Fruit fly (Drosophila melanogaster): Measurements from ENCODE around the gene CG42718.

The CG42718 gene

DNA sequence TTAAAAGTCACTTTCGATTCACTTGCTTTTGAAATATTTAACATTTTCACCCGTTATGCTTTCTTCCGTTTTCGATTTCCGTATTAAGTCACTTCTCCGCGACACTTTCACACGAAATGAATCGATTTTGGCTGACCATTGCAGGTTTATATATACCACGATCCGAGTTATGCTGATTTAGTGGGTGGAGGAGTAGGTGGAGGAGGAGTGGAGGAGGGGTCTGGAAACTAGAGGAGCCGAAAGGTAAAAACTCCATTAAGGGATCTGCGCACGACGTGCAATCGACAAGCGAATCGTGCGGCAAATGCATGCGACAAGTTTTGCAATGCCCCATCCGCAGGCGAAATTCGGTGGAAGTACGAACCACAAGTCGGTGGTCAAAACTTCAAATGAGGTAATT, 30.2 kb downstream of the CG42718 start, which contains the start of gene CG13045:
CG13045 (minus strand) TSS at position 101 of the 400 bp plus-strand sequence.
- TF ChIP-seq Crg-1 (GFP tag; optimal IDR thresholded peaks at IDR 0.05) = no peak
- no peak for TF ChIP-seq CG11617 (GFP tag; optimal IDR thresholded peaks at IDR 0.05)
- no peak for TF ChIP-seq CG33017 (tag; optimal IDR thresholded peaks at IDR 0.05)
- no peak for TF ChIP-seq cic (GFP tag; optimal IDR thresholded peaks at IDR 0.05)
- no peak for TF ChIP-seq tj (GFP tag; optimal IDR thresholded peaks at IDR 0.05)
- no peak for TF ChIP-seq Clk (GFP tag; optimal IDR thresholded peaks at IDR 0.05)
- no peak for TF ChIP-seq CG7101 (tag; optimal IDR thresholded peaks at IDR 0.05)
- no peak for TF ChIP-seq CG14711 (tag; optimal IDR thresholded peaks at IDR 0.05)
- no peak for TF ChIP-seq cnc (optimal IDR thresholded peaks at IDR 0.05)
- no peak for TF ChIP-seq CG7045 (GFP tag; optimal IDR thresholded peaks at IDR 0.05)
- no peak for TF ChIP-seq CG12768 (GFP tag; optimal IDR thresholded peaks at IDR 0.05)
- TF ChIP-seq ovo (GFP tag; optimal IDR thresholded peaks at IDR 0.05) = no peak
- no peak for TF ChIP-seq Mnt (GFP tag; optimal IDR thresholded peaks at IDR 0.05)
- no peak for TF ChIP-seq bab1 (GFP tag; optimal IDR thresholded peaks at IDR 0.05)
- TF ChIP-seq Hr96 (GFP tag; optimal IDR thresholded peaks at IDR 0.05) = no peak
- TF ChIP-seq CG1620 (GFP tag; optimal IDR thresholded peaks at IDR 0.05) = no peak
- TF ChIP-seq toe (GFP tag; optimal IDR thresholded peaks at IDR 0.05) = no peak

DNA sequence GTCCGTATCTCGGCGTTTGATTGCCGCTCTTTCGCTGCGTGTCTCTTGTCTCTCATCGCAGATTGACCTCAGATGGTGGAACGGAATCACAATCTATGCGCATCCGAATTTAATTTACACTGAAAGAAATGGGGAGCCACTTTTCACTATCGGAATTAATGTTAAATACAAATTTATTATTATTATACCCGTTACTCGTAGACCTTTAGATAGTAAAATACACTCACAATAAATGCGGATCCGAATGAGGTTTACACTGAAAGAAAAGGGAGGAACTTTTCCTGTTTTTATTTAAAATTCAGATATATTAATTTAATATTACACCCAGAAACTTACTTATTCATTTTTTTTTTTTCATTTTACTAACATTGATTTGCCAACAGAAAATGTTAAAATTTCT, 32.0 kb downstream of the CG42718 start:
- no peak for TF ChIP-seq CG14711 (tag; optimal IDR thresholded peaks at IDR 0.05)
- TF ChIP-seq tj (GFP tag; optimal IDR thresholded peaks at IDR 0.05) = no peak
- TF ChIP-seq CG7045 (GFP tag; optimal IDR thresholded peaks at IDR 0.05) = no peak
- no peak for TF ChIP-seq CG12768 (GFP tag; optimal IDR thresholded peaks at IDR 0.05)
- no peak for TF ChIP-seq ovo (GFP tag; optimal IDR thresholded peaks at IDR 0.05)
- TF ChIP-seq cic (GFP tag; optimal IDR thresholded peaks at IDR 0.05) = no peak
- no peak for TF ChIP-seq CG5204 (GFP tag; optimal IDR thresholded peaks at IDR 0.05)
- no peak for TF ChIP-seq Crg-1 (GFP tag; optimal IDR thresholded peaks at IDR 0.05)
- no peak for TF ChIP-seq CG1620 (GFP tag; optimal IDR thresholded peaks at IDR 0.05)
- TF ChIP-seq bab1 (GFP tag; optimal IDR thresholded peaks at IDR 0.05) = no peak
- TF ChIP-seq CG33017 (tag; optimal IDR thresholded peaks at IDR 0.05) = no peak
- no peak for TF ChIP-seq Hr96 (GFP tag; optimal IDR thresholded peaks at IDR 0.05)
- no peak for TF ChIP-seq pad (GFP tag; optimal IDR thresholded peaks at IDR 0.05)

DNA sequence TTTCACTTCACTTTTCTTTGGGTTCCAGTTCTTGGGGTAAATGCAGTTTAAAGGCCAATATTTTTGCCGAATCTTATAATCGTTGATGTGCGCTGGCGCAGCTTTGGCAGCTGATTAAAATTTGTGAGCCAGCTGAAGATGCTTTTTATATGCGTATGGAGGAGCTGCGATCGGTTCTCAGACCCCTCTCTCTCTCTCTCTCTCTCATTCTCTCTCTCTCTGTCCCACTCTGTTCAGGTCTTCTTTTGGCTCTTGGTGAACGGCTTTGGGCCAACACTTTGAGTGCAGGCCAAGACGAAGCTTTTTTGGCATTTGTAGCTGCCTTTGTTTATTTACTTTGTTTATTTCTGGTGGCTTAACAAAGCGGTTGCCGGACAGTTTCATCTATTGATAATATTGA, 32.8 kb downstream of the CG42718 start, which contains the start of gene CG13046:
CG13046 (minus strand) TSS at position 101 of the 400 bp plus-strand sequence.
- TF ChIP-seq Mnt (GFP tag; optimal IDR thresholded peaks at IDR 0.05) = no peak

DNA sequence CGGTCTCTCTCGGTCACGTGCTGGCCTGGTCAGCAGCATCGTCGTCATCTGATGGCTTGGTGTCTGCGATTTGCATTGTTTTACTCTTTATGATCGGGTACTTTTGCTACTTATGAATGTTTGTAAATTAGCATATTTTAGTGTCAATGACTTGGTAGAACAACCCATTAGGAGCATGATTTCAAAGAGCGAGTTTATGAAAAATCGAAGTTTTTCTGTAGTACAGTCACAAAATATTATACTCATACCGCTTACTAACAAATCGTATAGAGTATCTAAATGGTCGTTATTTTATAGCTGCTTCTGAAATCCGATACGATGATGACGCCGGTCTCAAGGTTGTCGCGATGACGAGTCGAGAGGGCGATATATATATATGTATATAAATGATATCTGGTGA, 34.8 kb downstream of the CG42718 start:
- TF ChIP-seq kay (GFP tag; ENCODE audit: borderline replicate concordance) (no peak), CG1620 (GFP tag; optimal IDR thresholded peaks at IDR 0.05) (no peak), Mnt (GFP tag; optimal IDR thresholded peaks at IDR 0.05) (no peak), CG14711 (tag; optimal IDR thresholded peaks at IDR 0.05) (no peak), CG33017 (tag; optimal IDR thresholded peaks at IDR 0.05) (no peak), pad (GFP tag; optimal IDR thresholded peaks at IDR 0.05) (no peak), ovo (GFP tag; optimal IDR thresholded peaks at IDR 0.05) (no peak), cnc (optimal IDR thresholded peaks at IDR 0.05) (no peak), tj (GFP tag; optimal IDR thresholded peaks at IDR 0.05) (no peak), CG5204 (GFP tag; optimal IDR thresholded peaks at IDR 0.05) (no peak), cic (GFP tag; optimal IDR thresholded peaks at IDR 0.05) (no peak), toe (GFP tag; optimal IDR thresholded peaks at IDR 0.05) (no peak)

DNA sequence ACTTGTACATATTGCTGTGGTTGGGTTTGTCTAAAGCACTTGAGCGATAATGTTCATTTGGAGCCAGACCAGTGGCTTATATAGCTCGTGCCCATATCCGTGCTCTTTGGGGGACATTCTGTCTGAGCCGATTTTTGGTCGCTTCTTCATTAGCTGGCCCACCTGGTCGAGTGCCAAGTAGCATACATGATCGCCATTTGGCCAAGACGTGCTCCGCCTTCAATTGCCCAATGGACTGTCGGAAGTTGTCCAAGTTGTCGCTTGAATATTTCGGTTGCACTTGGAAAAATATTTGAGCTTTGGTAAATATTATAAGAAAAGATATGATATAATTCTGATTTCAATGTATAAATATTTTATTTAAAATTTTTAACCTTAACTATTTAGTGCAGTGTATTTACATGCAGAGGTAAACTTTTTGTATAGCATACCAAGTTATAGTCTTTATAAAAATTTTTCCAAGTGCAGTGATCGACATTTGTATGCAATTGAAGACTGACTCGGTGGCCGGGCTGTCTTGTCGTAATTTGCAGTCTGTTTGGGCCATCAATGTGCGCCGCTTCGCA, 35.6 kb downstream of the CG42718 start, which contains the start of gene CG13047:
CG13047 (minus strand) TSS at position 51 of the 566 bp plus-strand sequence.
- TF ChIP-seq Crg-1 (GFP tag; optimal IDR thresholded peaks at IDR 0.05) (no peak), CG12768 (GFP tag; optimal IDR thresholded peaks at IDR 0.05) (no peak), kay (GFP tag; ENCODE audit: borderline replicate concordance) (no peak), ovo (GFP tag; optimal IDR thresholded peaks at IDR 0.05) (no peak), bab1 (GFP tag; optimal IDR thresholded peaks at IDR 0.05) (no peak), Clk (GFP tag; optimal IDR thresholded peaks at IDR 0.05) (no peak), Mnt (GFP tag; optimal IDR thresholded peaks at IDR 0.05) (no peak), pad (GFP tag; optimal IDR thresholded peaks at IDR 0.05) (no peak), CG7101 (tag; optimal IDR thresholded peaks at IDR 0.05) (no peak), tj (GFP tag; optimal IDR thresholded peaks at IDR 0.05) (no peak), Hr96 (GFP tag; optimal IDR thresholded peaks at IDR 0.05) (no peak), CG7045 (GFP tag; optimal IDR thresholded peaks at IDR 0.05) (no peak), CG11617 (GFP tag; optimal IDR thresholded peaks at IDR 0.05) (no peak), CG1620 (GFP tag; optimal IDR thresholded peaks at IDR 0.05) (no peak)

DNA sequence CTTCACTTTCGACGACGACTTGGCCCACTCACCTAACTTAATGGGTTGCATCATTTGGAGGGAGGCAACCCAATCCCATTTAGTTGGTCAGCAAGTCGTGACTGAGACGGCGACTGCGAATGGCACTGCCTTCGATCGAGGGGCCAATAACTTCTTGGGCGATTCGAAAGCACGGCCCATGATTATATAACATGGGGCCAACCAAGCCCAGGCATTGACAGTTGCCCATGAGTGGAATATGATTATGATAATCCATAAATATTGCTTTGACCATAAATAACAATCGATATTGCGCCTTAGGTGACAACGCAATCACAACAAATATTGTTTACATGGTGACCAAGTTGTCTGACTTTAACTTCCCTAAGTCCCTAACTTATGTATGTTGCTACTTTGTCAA, 37.3 kb downstream of the CG42718 start, which contains the start of gene CG13048:
CG13048 (minus strand) TSS at position 101 of the 400 bp plus-strand sequence.
- TF ChIP-seq CG33017 (tag; optimal IDR thresholded peaks at IDR 0.05) (no peak), Crg-1 (GFP tag; optimal IDR thresholded peaks at IDR 0.05) (no peak), cnc (optimal IDR thresholded peaks at IDR 0.05) (no peak), CG12768 (GFP tag; optimal IDR thresholded peaks at IDR 0.05) (no peak), Mnt (GFP tag; optimal IDR thresholded peaks at IDR 0.05) (no peak), CG14711 (tag; optimal IDR thresholded peaks at IDR 0.05) (no peak), CG7101 (tag; optimal IDR thresholded peaks at IDR 0.05) (no peak), kay (GFP tag; ENCODE audit: borderline replicate concordance) (no peak), toe (GFP tag; optimal IDR thresholded peaks at IDR 0.05) (no peak), tj (GFP tag; optimal IDR thresholded peaks at IDR 0.05) (no peak), Hr96 (GFP tag; optimal IDR thresholded peaks at IDR 0.05) (no peak), CG1620 (GFP tag; optimal IDR thresholded peaks at IDR 0.05) (no peak), CG7045 (GFP tag; optimal IDR thresholded peaks at IDR 0.05) (no peak), Clk (GFP tag; optimal IDR thresholded peaks at IDR 0.05) (no peak), pad (GFP tag; optimal IDR thresholded peaks at IDR 0.05) (no peak), bab1 (GFP tag; optimal IDR thresholded peaks at IDR 0.05) (no peak)

All from whole organism, adult.